Fruit fly (Drosophila melanogaster) whole organism, embryonic: ENCODE measurements around the gene Kyat.

Experiments
- C15 ChIP-seq: fragments of 200-800 bp; sonication (Bioruptor generic); IDR thresholded peaks from 3 replicates; pipeline ENCODE4 v1.3.6; 2022; ENCODE audit warnings: missing biosample characterization, missing genetic modification characterization
- CG13894 ChIP-seq: fragments of 200-800 bp; sonication (Bioruptor generic); optimal IDR thresholded peaks from 3 replicates; lab custom pipeline; 2018; ENCODE audit warnings: missing biosample characterization, mild to moderate bottlenecking, missing genetic modification characterization, moderate library complexity
- CG15514 ChIP-seq: fragments of 200-800 bp; sonication (Bioruptor generic); optimal IDR thresholded peaks from 3 replicates; lab custom pipeline; 2017; ENCODE audit warnings: missing biosample characterization, missing genetic modification characterization, mild to moderate bottlenecking, moderate library complexity, missing genetic modification reagents
- CG17359 ChIP-seq: fragments of 200-800 bp; sonication (Bioruptor generic); optimal IDR thresholded peaks from 3 replicates; lab custom pipeline; 2018; ENCODE audit warnings: missing biosample characterization, mild to moderate bottlenecking, missing genetic modification characterization, moderate library complexity
- CG18476 ChIP-seq: fragments of 200-800 bp; sonication (Bioruptor generic); optimal IDR thresholded peaks from 2 replicates; lab custom pipeline; 2016; ENCODE audit warnings: missing biosample characterization, mild to moderate bottlenecking, missing genetic modification characterization
- CG2199 ChIP-seq: fragments of 200-800 bp; sonication (Bioruptor generic); IDR thresholded peaks from 3 replicates; pipeline ENCODE4 v1.3.6; 2022; ENCODE audit warnings: missing biosample characterization, missing genetic modification characterization
- CG32767 ChIP-seq: fragments of 200-800 bp; sonication (Bioruptor generic); IDR thresholded peaks from 2 replicates; pipeline ENCODE4 v1.3.6; 2022; ENCODE audit warnings: missing biosample characterization, missing genetic modification characterization
- CG6689 ChIP-seq: fragments of 200-800 bp; sonication (Bioruptor generic); IDR thresholded peaks from 2 replicates; pipeline ENCODE4 v1.3.6; 2022; ENCODE audit warnings: missing biosample characterization, missing genetic modification characterization
- Deaf1 ChIP-seq: fragments of 200-800 bp; optimal IDR thresholded peaks from 3 replicates; lab custom pipeline; 2019; ENCODE audit warnings: missing biosample characterization, mild to moderate bottlenecking, missing genetic modification characterization, moderate library complexity
- GATAe ChIP-seq: fragments of 200-800 bp; sonication (Bioruptor generic); conservative IDR thresholded peaks from 2 replicates; pipeline ENCODE4 v1.3.6; 2022; ENCODE audit warnings: missing biosample characterization, missing genetic modification characterization
- Med ChIP-seq: fragments of 200-800 bp; sonication (Bioruptor generic); peaks from one replicate; lab custom pipeline; 2016; ENCODE audit warnings: missing biosample characterization, missing genetic modification characterization, mild to moderate bottlenecking, inconsistent platforms, moderate library complexity
- abd-A ChIP-seq: fragments of 200-800 bp; sonication (Bioruptor generic); optimal IDR thresholded peaks from 3 replicates; lab custom pipeline; 2019; ENCODE audit warnings: missing biosample characterization, mild to moderate bottlenecking, missing genetic modification characterization, moderate library complexity
- amos ChIP-seq: fragments of 200-800 bp; sonication (Bioruptor generic); IDR thresholded peaks from 2 replicates; pipeline ENCODE4 v1.3.6; 2022; ENCODE audit warnings: missing biosample characterization, missing genetic modification characterization; ENCODE audit not compliant: partially characterized antibody
- cas ChIP-seq: fragments of 200-800 bp; sonication (Bioruptor generic); IDR thresholded peaks from 2 replicates; pipeline ENCODE4 v1.3.6; 2022; ENCODE audit warnings: missing biosample characterization, missing genetic modification characterization
- crol ChIP-seq: fragments of 200-800 bp; sonication (Bioruptor generic); IDR thresholded peaks from 2 replicates; pipeline ENCODE4 v1.3.6; 2022; ENCODE audit warnings: missing biosample characterization, missing genetic modification characterization
- ftz-f1 ChIP-seq: fragments of 200-800 bp; sonication (Bioruptor generic); optimal IDR thresholded peaks from 2 replicates; lab custom pipeline; 2016; ENCODE audit warnings: missing biosample characterization, missing genetic modification characterization
- hth ChIP-seq: fragments of >200 bp; optimal IDR thresholded peaks from 2 replicates; lab custom pipeline; 2017; ENCODE audit warnings: inconsistent platforms
- sens ChIP-seq: fragments of 200-800 bp; sonication (Bioruptor generic); peaks from one replicate; lab custom pipeline; 2016; ENCODE audit warnings: missing biosample characterization, missing genetic modification characterization

Gene Kyat

dm6 chr3R:11772181-11772827, 50.0 kb downstream of the Kyat start (continued):
- TF ChIP-seq CG2199: peak; percentile 76; the same call in 2 of the 3 replicates
- TF ChIP-seq sens (GFP tag; lab: Kevin White, UChicago): peak; percentile 39
- TF ChIP-seq CG13894 (tag; lab: Kevin White, UChicago): peak; percentile 21

DNA sequence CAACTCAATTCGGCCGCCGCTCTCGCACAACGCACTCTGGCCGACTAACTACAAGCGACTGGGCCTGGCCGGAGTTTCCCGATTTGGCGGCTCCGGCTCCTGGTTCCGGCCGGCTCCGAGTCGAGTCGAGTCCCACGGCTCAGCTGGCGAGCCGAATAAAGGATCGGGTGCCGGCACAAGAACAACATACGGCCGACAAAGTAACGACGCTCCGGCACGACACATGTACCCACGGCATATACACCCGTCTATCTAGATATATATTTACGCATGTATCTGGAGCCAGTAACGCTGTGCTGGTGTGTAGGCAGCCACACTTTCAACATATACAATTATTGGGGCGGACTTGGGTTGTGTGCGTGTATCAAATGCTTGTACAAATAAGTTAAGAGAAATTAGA, 50.8 kb downstream of the Kyat start:
- TF ChIP-seq Deaf1 (tag; lab: Kevin White, UChicago) (peak; percentile 57), CG15514 (GFP tag; lab: Kevin White, UChicago) (peak; percentile 39), C15 (GFP tag; lab: Robert Waterston, UW) (no peak), CG32767 (0 out of 2 replicates have a peak, but pooled peaks have one; percentile 25), Med (peak; percentile 62), CG6689 (GFP tag; lab: Robert Waterston, UW) (0 out of 2 replicates have a peak, but pooled peaks have one; percentile 7), hth (lab: Kevin White, UChicago) (no peak), CG13894 (tag; lab: Kevin White, UChicago) (peak; percentile 42), GATAe (GFP tag; lab: Robert Waterston, UW) (no peak)

DNA sequence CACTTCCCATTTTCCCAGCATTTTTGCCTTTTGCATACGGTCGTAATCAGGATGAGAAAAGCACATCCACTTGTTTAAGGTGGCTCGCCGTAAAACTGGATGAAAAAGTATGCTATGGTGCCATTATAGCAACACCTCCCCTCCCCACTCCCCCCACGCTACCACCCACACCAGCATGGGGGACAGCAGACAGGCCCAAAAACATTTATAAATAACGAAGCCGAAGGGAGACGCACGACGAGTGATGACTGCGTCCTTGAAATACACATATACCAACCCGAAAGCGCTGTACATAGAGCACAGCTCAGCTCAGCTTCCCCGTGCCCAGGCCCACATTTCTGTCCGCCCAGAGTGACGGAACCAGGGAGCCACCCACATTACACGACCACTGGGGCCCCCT, 51.6 kb downstream of the Kyat start:
- TF ChIP-seq Med (peak; percentile 63), CG17359 (tag; lab: Kevin White, UChicago) (no peak), CG18476 (GFP tag; lab: Kevin White, UChicago) (no peak), amos (GFP tag; lab: Robert Waterston, UW) (peak; percentile 23; the same call in 1 of the 2 replicates), sens (GFP tag; lab: Kevin White, UChicago) (peak; percentile 43), Deaf1 (tag; lab: Kevin White, UChicago) (peak; percentile 69), crol (GFP tag; lab: Robert Waterston, UW) (peak; percentile 76), ftz-f1 (GFP tag; lab: Kevin White, UChicago) (peak; percentile 14), cas (no peak), abd-A (tag; lab: Kevin White, UChicago) (peak; percentile 76), CG13894 (tag; lab: Kevin White, UChicago) (peak; percentile 68)
